Worm (Caenorhabditis elegans): ENCODE measurements around the gene bath-13.
"Not testable (repeated sequence)": the region's sequence is repeated elsewhere in the genome, so short reads cannot be mapped to it uniquely, and the experiment has no call there.

bath-13 gene

DNA sequence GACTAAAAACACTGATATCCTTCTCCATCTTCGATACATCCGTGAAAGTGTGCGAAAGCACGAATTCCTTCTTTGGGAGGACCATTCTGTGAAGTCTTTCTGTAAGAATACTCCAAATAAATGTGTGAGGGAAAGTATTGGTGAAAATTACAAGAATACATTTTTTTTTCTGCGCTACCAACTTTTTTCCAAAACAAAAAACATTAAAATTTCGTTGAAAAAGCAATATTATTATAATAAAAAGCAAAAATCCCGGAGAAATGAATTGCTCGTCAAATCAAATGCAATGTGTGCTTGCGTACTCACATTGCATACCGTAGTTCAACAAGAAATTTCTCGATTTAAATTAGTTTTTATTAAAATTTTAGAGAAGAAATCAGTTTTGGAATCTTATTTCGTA is at the start of gene bath-13:
TSS of gene bath-13 (minus strand) at position 101 of the 400 bp plus-strand sequence.
- no peak for TF ChIP-seq unc-62 (GFP tag; optimal IDR thresholded peaks at IDR 0.05)

DNA sequence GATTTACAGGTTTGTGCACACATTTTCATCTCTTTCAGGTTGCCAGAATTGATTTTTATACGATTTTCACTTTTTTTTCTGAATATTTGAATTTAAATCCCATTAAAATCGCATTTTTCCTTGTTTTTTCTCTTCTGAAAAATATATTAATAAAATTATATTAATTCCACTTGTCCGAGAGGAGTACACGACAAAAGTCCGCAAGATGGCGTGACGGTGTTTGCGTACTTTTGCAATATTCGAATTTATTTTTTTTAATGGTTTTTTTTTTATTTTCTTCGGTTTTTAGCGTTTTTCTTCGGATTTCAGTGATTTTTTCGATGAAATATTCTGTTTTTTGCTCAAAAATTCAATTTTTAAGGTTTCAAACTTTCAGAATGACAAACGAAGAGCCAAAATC is 43.0 kb upstream of the bath-13 start, which contains the start of gene usp-39:
TSS of gene usp-39 (plus strand) at position 377 of the 400 bp plus-strand sequence.
- TF ChIP-seq unc-62 (GFP tag; optimal IDR thresholded peaks at IDR 0.05): no peak

ce11 chrII:2563973-2564372 is 42.1 kb upstream of the bath-13 start, which contains the start of gene nep-18:
nep-18 (minus strand) TSS chrII:2564073.
- no peak for TF ChIP-seq unc-62 (GFP tag; optimal IDR thresholded peaks at IDR 0.05)

ce11 chrII:2553662-2554061 is 31.8 kb upstream of the bath-13 start, which contains the start of gene K02F6.1:
K02F6.1 (plus strand) TSS chrII:2553962.
- not testable (repeated sequence) for TF ChIP-seq unc-62 (GFP tag; optimal IDR thresholded peaks at IDR 0.05)

- TF ChIP-seq unc-62 (GFP tag; optimal IDR thresholded peaks at IDR 0.05): no peak
Measured at ce11 chrII:2553030-2553429, 31.2 kb upstream of the bath-13 start.

- no peak for TF ChIP-seq unc-62 (GFP tag; optimal IDR thresholded peaks at IDR 0.05)
Measured at ce11 chrII:2545925-2546324, 24.1 kb upstream of the bath-13 start, which contains the start of gene K02F6.3. K02F6.3 (plus strand) TSS chrII:2546225.

DNA sequence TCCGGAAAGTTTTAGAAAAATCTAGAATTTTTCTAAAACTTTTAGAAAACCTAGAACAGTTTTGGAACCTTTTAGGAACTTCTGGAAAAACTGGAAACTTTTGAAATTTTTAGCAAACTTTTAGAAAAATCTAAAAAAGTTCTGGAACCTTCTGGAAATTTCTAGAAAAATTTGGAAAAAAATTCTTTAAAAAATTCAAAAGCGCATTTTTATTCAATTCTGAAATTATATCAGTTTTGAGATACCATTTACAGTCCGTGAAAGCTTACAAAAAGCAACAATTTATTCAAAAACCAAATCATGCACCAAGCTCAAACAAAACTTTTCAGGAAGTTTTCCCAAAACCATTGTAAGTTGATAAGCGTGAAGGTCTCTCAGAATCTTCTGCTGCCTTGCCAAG is 16.3 kb upstream of the bath-13 start, which contains the start of gene K02F6.4:
TSS of gene K02F6.4 (plus strand) at position 301 of the 400 bp plus-strand sequence.
- no peak for TF ChIP-seq unc-62 (GFP tag; optimal IDR thresholded peaks at IDR 0.05)

ce11 chrII:2537754-2538153 is 15.9 kb upstream of the bath-13 start, which contains the start of gene K02F6.7:
K02F6.7 (minus strand) TSS chrII:2537854.
- no peak for TF ChIP-seq unc-62 (GFP tag; optimal IDR thresholded peaks at IDR 0.05)

- TF ChIP-seq unc-62 (GFP tag; optimal IDR thresholded peaks at IDR 0.05): not testable (repeated sequence)
Measured at ce11 chrII:2534952-2535351, 13.1 kb upstream of the bath-13 start, which contains the start of gene K02F6.8. K02F6.8 (minus strand) TSS chrII:2535052.

- not testable (repeated sequence) for TF ChIP-seq unc-62 (GFP tag; optimal IDR thresholded peaks at IDR 0.05)
Measured at ce11 chrII:2534459-2534858, 12.6 kb upstream of the bath-13 start, which contains the start of gene K02F6.5. K02F6.5 (plus strand) TSS chrII:2534759.

DNA sequence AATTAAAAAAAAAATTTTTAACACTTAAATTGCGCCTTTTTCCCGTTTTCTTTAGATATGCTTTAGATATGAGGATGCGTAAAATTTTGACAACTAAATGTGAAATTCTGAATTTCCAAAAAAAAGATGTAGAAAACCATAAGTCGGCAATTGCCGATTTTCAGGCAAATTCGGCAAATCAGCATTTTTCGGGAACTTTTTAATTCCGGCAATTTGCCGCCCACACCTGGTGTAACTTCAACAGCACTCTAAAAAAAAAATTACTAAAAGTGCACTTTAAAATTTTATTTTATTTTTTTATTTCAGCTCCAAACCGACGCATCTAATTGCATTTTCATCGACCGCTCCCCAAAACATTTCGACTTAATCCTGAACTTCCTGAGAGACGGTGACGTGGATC is 8.6 kb upstream of the bath-13 start, which contains the start of gene K02F6.6:
TSS of gene K02F6.6 (plus strand) at position 301 of the 400 bp plus-strand sequence.
- TF ChIP-seq unc-62 (GFP tag; optimal IDR thresholded peaks at IDR 0.05): no peak

- no peak for TF ChIP-seq unc-62 (GFP tag; optimal IDR thresholded peaks at IDR 0.05)
Measured at ce11 chrII:2526887-2527286, 5.0 kb upstream of the bath-13 start.

DNA sequence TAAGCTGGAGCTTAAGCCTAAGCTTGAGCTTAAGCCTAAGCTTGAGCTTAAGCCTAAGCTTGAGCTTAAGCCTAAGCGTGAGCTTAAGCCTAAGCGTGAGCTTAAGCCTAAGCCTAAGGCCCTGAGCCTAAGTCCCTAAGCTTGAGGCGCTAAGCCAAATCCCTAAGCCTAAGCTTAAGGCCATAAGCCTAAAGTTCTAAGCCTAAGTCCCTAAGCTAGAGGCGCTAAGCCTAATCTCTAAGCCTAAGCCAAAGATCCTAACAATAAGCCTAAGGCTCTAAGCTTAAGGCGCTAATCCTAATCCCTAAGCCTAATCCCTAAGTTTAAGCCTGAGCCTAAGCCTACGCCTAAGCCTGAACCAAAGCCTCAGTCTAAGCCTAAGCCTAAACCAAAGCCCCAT is 3.8 kb upstream of the bath-13 start:
- TF ChIP-seq unc-62 (GFP tag; optimal IDR thresholded peaks at IDR 0.05): no peak

DNA sequence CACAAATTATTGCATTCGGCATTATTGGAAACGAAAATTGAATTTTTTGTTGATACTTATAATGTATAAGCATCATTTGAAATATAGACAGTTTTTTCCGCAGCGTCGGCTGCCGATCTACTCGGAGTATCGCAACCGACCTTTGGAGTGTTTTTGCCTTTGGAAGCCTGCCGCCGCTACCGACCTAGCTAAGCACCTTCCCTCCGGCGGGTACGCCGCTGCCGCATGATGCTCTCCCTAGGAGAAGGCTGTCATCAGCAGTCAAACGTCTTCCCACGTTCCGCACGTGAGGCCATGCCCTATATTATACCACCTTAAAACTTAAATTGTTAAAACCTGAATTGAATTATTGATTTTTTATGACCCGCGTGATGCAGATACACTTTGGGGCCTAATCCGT is 3.4 kb downstream of the bath-13 start:
- TF ChIP-seq unc-62 (GFP tag; optimal IDR thresholded peaks at IDR 0.05): no peak

DNA sequence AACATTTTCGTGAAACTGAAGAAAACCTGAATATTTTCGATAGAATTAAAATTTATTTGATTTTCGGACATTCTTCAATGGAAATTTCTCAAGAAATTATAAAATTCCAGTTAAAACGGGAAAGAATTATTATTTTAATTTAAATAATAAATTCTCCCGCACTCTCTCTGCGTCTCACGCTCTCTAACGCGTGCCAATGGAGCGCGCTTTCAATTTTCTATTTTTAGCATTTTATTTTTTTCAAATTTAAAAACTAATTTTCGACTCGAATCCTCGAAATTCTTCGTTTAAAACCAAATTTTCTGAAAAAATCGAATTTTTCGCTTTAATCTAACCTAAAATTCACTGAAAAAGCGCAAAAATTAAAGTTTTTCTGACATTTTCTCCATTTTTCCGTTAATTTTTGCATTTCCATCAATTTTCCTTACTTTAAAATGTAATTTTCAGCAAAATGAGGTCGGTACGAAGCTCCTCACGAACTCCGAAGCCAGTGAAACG is 17.4 kb downstream of the bath-13 start, which contains the start of gene gbas-1:
TSS of gene gbas-1 (plus strand) at position 448 of the 498 bp plus-strand sequence.
- no peak for TF ChIP-seq unc-62 (GFP tag; optimal IDR thresholded peaks at IDR 0.05)

ce11 chrII:2503703-2504430 is 18.0 kb downstream of the bath-13 start:
- TF ChIP-seq unc-62 (GFP tag; optimal IDR thresholded peaks at IDR 0.05): no peak

DNA sequence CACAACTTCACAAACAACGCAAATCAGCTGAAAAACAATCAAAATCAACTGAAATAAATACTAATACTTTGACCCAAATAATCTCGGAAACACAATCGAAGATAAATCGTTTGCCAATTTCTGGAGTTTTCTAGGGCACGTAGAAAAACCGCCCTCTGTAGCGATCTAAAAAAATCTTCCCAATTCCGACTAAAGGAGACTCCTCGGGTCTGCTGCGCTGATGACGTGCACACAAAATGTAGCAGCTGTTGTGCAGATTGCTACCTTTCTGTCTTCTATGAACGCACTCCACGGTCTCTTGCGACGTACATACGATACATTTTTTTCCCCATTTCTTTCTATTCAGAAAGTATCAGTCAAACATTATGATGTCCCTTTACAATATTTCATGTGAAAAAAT is 33.5 kb downstream of the bath-13 start, which contains the start of gene F53G2.1:
TSS of gene F53G2.1 (plus strand) at position 301 of the 400 bp plus-strand sequence.
- TF ChIP-seq unc-62 (GFP tag; optimal IDR thresholded peaks at IDR 0.05): no peak

All from whole organism, dauer.